Worm (Caenorhabditis elegans) whole organism, mixed stage, embryonic: ENCODE results near the gene clx-1.

Experiments
- ces-1 ChIP-seq: fragments of 150-350 bp; optimal IDR thresholded peaks from 2 replicates; lab custom pipeline; 2014; ENCODE audit warnings: missing biosample characterization, missing genetic modification reagents, missing genetic modification characterization
- lsy-2 ChIP-seq: fragments of 150-350 bp; optimal IDR thresholded peaks from 2 replicates; lab custom pipeline; 2014; ENCODE audit warnings: missing biosample characterization, missing genetic modification characterization
- mab-5 ChIP-seq: fragments of 150-350 bp; optimal IDR thresholded peaks from 2 replicates; lab custom pipeline; 2014; ENCODE audit warnings: missing biosample characterization, missing genetic modification characterization
- mep-1 ChIP-seq: fragments of 150-350 bp; optimal IDR thresholded peaks from 2 replicates; lab custom pipeline; 2017; ENCODE audit warnings: missing biosample characterization, missing genetic modification reagents, missing genetic modification characterization, inconsistent platforms
- mls-2 ChIP-seq: sonication (generic microtip); optimal IDR thresholded peaks from 2 replicates; lab custom pipeline; 2016; ENCODE audit warnings: mild to moderate bottlenecking, missing genetic modification characterization, moderate library complexity, missing compliant biosample characterization
- unc-120 ChIP-seq: sonication (generic microtip); optimal IDR thresholded peaks from 2 replicates; lab custom pipeline; 2017; ENCODE audit warnings: missing genetic modification characterization, missing compliant biosample characterization; ENCODE audit not compliant: poor library complexity, severe bottlenecking
- unc-62 ChIP-seq: fragments of 150-350 bp; optimal IDR thresholded peaks from 2 replicates; lab custom pipeline; 2014; ENCODE audit warnings: missing biosample characterization, missing genetic modification reagents, missing genetic modification characterization

clx-1 gene

ce11 chrIV:7785506-7786065 lies 51.1 kb downstream of the clx-1 start, which contains the start of gene tag-322:
Gene tag-322 (minus strand): TSS chrIV:7785556.
- TF ChIP-seq mab-5, result no peak
- TF ChIP-seq unc-120 (tag; lab: Kevin White, UChicago), result no peak
- TF ChIP-seq lsy-2 (tag; lab: Kevin White, UChicago), result peak; percentile 41
- peak; percentile 15 for TF ChIP-seq ces-1 (GFP tag; lab: Kevin White, UChicago)
- peak; percentile 17 for TF ChIP-seq mls-2
- TF ChIP-seq mep-1 (tag; lab: Kevin White, UChicago), result peak; percentile 64
- no peak for TF ChIP-seq unc-62 (GFP tag; lab: Kevin White, UChicago)
